Fruit fly (Drosophila melanogaster): ENCODE data around the gene Cbp80.

Gene Cbp80

dm6 chrX:4616865-4617669, 32.7 kb upstream of the Cbp80 start, which contains the start of gene peb (continued):
- TF ChIP-seq sc (optimal IDR thresholded peaks at IDR 0.05) (no peak), sc (GFP tag; optimal IDR thresholded peaks at IDR 0.05) (peak; percentile 34), CkIIα-i1 (GFP tag; IDR thresholded peaks at IDR 0.05) (no peak), crp (GFP tag; optimal IDR thresholded peaks at IDR 0.05) (no peak), ato (GFP tag; IDR thresholded peaks at IDR 0.05; ENCODE audit: partially characterized antibody) (no peak), tgo (GFP tag; IDR thresholded peaks at IDR 0.05) (peak; percentile 32; the same call in 1 of the 3 replicates), Oli (tag; optimal IDR thresholded peaks at IDR 0.05) (peak; percentile 7), CG11696 (GFP tag; IDR thresholded peaks at IDR 0.05) (no peak), Blimp-1 (GFP tag; optimal IDR thresholded peaks at IDR 0.05) (peak; percentile 31), CG5953 (GFP tag; IDR thresholded peaks at IDR 0.05) (no peak), btn (GFP tag; optimal IDR thresholded peaks at IDR 0.05) (peak; percentile 0), Sry-δ (GFP tag; optimal IDR thresholded peaks at IDR 0.05) (peak; percentile 9), bigmax (GFP tag; optimal IDR thresholded peaks at IDR 0.05) (no peak), Mad (GFP tag; optimal IDR thresholded peaks at IDR 0.05) (peak; percentile 25), CG16779 (GFP tag; IDR thresholded peaks at IDR 0.05) (no peak), kah (GFP tag; optimal IDR thresholded peaks at IDR 0.05) (no peak), CG43689 (GFP tag; IDR thresholded peaks at IDR 0.05) (no peak), MBD-R2 (GFP tag; IDR thresholded peaks at IDR 0.05) (no peak), gcm2 (GFP tag; optimal IDR thresholded peaks at IDR 0.05) (no peak), oc (tag; optimal IDR thresholded peaks at IDR 0.05) (peak; percentile 38), D19B (GFP tag; optimal IDR thresholded peaks at IDR 0.05) (no peak), CG10654 (GFP tag; optimal IDR thresholded peaks at IDR 0.05) (no peak), Hr51 (GFP tag; optimal IDR thresholded peaks at IDR 0.05) (peak in 1 of 2 experiments; percentile 24), CG14710 (tag; optimal IDR thresholded peaks at IDR 0.05) (peak; percentile 70), CG7556 (GFP tag; optimal IDR thresholded peaks at IDR 0.05) (peak; percentile 60), CG1647 (GFP tag; optimal IDR thresholded peaks at IDR 0.05) (no peak), nau (GFP tag; optimal IDR thresholded peaks at IDR 0.05) (no peak), pb (GFP tag; optimal IDR thresholded peaks at IDR 0.05) (peak; percentile 33), MTF-1 (GFP tag; optimal IDR thresholded peaks at IDR 0.05; ENCODE audit: borderline replicate concordance) (no peak), CG6854 (GFP tag; optimal IDR thresholded peaks at IDR 0.05) (no peak), org-1 (GFP tag; optimal IDR thresholded peaks at IDR 0.05) (peak; percentile 37), CG13287 (GFP tag; IDR thresholded peaks at IDR 0.05; ENCODE audit: partially characterized antibody) (peak; percentile 45; the same call in 1 of the 2 replicates), zf30C (GFP tag; optimal IDR thresholded peaks at IDR 0.05) (no peak), ken (GFP tag; IDR thresholded peaks at IDR 0.05) (peak; percentile 21; the same call in 1 of the 3 replicates), emc (GFP tag; optimal IDR thresholded peaks at IDR 0.05) (no peak), Sox100B (GFP tag; optimal IDR thresholded peaks at IDR 0.05) (peak; percentile 59), CG13123 (GFP tag; optimal IDR thresholded peaks at IDR 0.05) (no peak), CG34422 (GFP tag; IDR thresholded peaks at IDR 0.05) (peak; percentile 30; the same call in 1 of the 3 replicates), CG13424 (tag; optimal IDR thresholded peaks at IDR 0.05) (peak; percentile 49), BtbVII (GFP tag; optimal IDR thresholded peaks at IDR 0.05) (no peak), dmrt99B (tag; optimal IDR thresholded peaks at IDR 0.05) (peak; percentile 48), her (GFP tag; optimal IDR thresholded peaks at IDR 0.05) (no peak), Side (GFP tag; optimal IDR thresholded peaks at IDR 0.05) (peak; percentile 61), eve (GFP tag; optimal IDR thresholded peaks at IDR 0.05) (peak in 1 of 2 experiments; percentile 62), danr (GFP tag; IDR thresholded peaks at IDR 0.05) (0 out of 2 replicates have a peak, but pooled peaks have one; percentile 13), chm (GFP tag; IDR thresholded peaks at IDR 0.05) (no peak), BEAF-32 (GFP tag; optimal IDR thresholded peaks at IDR 0.05) (no peak), Dek (tag; optimal IDR thresholded peaks at IDR 0.05) (no peak), B-H1 (GFP tag; IDR thresholded peaks at IDR 0.05) (peak; percentile 34; the same call in 2 of the 3 replicates)
